Worm (Caenorhabditis elegans): ENCODE data around the gene rfc-3.

DNA sequence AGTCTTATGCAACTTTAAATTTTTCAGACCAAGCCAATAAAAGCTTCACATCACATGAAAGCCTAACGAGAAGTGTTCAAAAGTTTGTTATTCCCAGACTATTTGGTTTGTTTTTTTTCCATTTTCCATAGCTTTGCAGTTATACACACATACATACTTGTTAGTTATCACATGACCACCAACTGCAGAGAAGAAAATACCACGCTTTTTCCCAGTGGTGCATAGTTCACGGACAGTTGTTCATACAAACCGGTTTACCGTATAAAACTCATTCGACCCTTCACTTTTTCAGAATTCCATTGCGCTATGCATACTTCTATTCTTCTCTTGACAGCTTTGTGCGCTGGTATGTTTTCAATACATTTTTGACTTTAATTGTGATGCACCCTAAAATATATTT, 31.8 kb upstream of the rfc-3 start, which contains the start of gene scl-5:
- TF ChIP-seq T22C8.4 (GFP tag; IDR thresholded peaks at IDR 0.05) (no peak), ref-1 (GFP tag; conservative IDR thresholded peaks at IDR 0.05) (no peak), tab-1 (GFP tag; IDR thresholded peaks at IDR 0.05) (no peak), ztf-23 (GFP tag; IDR thresholded peaks at IDR 0.05) (no peak), flt-1 (GFP tag; IDR thresholded peaks at IDR 0.05) (no peak), cog-1 (tag; optimal IDR thresholded peaks at IDR 0.05) (no peak), klf-2 (GFP tag; conservative IDR thresholded peaks at IDR 0.05) (no peak)
